Worm (Caenorhabditis elegans) whole organism, L3 larva: ENCODE measurements around the gene C33F10.1.
A peak's percentile ranks its signal among the peaks of the same experiment; 100 is the strongest.
"Not testable (repeated sequence)": the region's sequence is repeated elsewhere in the genome, so short reads cannot be mapped to it uniquely, and the experiment has no call there.

Experiments
- R02D3.7 ChIP-seq: fragments of 150-350 bp; optimal IDR thresholded peaks from 2 replicates; lab custom pipeline; 2014; ENCODE audit warnings: missing biosample characterization, missing genetic modification characterization
- ZK546.5 ChIP-seq: sonication (generic microtip); optimal IDR thresholded peaks from 2 replicates; lab custom pipeline; 2017; ENCODE audit warnings: missing biosample characterization, missing genetic modification characterization
- aly-2 ChIP-seq: fragments of 150-350 bp; optimal IDR thresholded peaks from 2 replicates; lab custom pipeline; 2014; ENCODE audit warnings: missing biosample characterization, missing genetic modification characterization
- ceh-28 ChIP-seq: fragments of 150-350 bp; optimal IDR thresholded peaks from 2 replicates; lab custom pipeline; 2014; ENCODE audit warnings: missing biosample characterization, missing genetic modification reagents, missing genetic modification characterization
- ceh-82 ChIP-seq: fragments of 150-350 bp; optimal IDR thresholded peaks from 2 replicates; lab custom pipeline; 2014; ENCODE audit warnings: missing biosample characterization, missing genetic modification characterization
- daf-12 ChIP-seq: fragments of 150-350 bp; optimal IDR thresholded peaks from 2 replicates; lab custom pipeline; 2014; ENCODE audit warnings: missing biosample characterization, missing genetic modification reagents, missing genetic modification characterization
- elt-1 ChIP-seq: fragments of 150-350 bp; optimal IDR thresholded peaks from 2 replicates; lab custom pipeline; 2014; ENCODE audit warnings: missing biosample characterization, missing genetic modification characterization
- elt-3 ChIP-seq, 3 experiments: fragments of 150-350 bp in 1 of 3; sonication (generic microtip) in 2 of 3; optimal IDR thresholded peaks; 2 replicates in 2 of 3; 4 replicates in 1 of 3; lab custom pipeline; 2014 to 2017; ENCODE audit warnings: missing biosample characterization in 3 of 3, missing genetic modification characterization in 3 of 3
- lin-15B ChIP-seq: fragments of 150-350 bp; optimal IDR thresholded peaks from 2 replicates; lab custom pipeline; 2014; ENCODE audit warnings: missing biosample characterization, missing genetic modification characterization
- lin-39 ChIP-seq: fragments of 150-350 bp; optimal IDR thresholded peaks from 2 replicates; lab custom pipeline; 2018; ENCODE audit warnings: missing biosample characterization, missing genetic modification reagents, missing genetic modification characterization
- mdl-1 ChIP-seq: fragments of 150-350 bp; optimal IDR thresholded peaks from 2 replicates; lab custom pipeline; 2014; ENCODE audit warnings: missing biosample characterization, missing genetic modification characterization
- nfya-1 ChIP-seq: sonication (generic microtip); optimal IDR thresholded peaks from 2 replicates; lab custom pipeline; 2017; ENCODE audit warnings: missing genetic modification characterization, mild to moderate bottlenecking, missing compliant biosample characterization, antibody characterized with exemption, moderate library complexity; ENCODE audit not compliant: insufficient read depth
- nhr-11 ChIP-seq: fragments of 150-350 bp; optimal IDR thresholded peaks from 2 replicates; lab custom pipeline; 2014; ENCODE audit warnings: missing biosample characterization, missing genetic modification characterization
- nhr-12 ChIP-seq: fragments of 150-350 bp; optimal IDR thresholded peaks from 2 replicates; lab custom pipeline; 2014; ENCODE audit warnings: missing biosample characterization, missing genetic modification characterization
- nhr-23 ChIP-seq: fragments of 150-350 bp; optimal IDR thresholded peaks from 2 replicates; lab custom pipeline; 2014; ENCODE audit warnings: missing biosample characterization, missing genetic modification reagents, missing genetic modification characterization
- nhr-237 ChIP-seq: fragments of 150-350 bp; optimal IDR thresholded peaks from 2 replicates; lab custom pipeline; 2014; ENCODE audit warnings: missing biosample characterization, missing genetic modification characterization
- nhr-25 ChIP-seq: sonication (generic microtip); optimal IDR thresholded peaks from 2 replicates; lab custom pipeline; 2017; ENCODE audit warnings: missing biosample characterization, missing genetic modification characterization
- nhr-43 ChIP-seq: sonication (generic microtip); optimal IDR thresholded peaks from 2 replicates; lab custom pipeline; 2016; ENCODE audit warnings: mild to moderate bottlenecking, missing genetic modification characterization, missing compliant biosample characterization; ENCODE audit not compliant: poor library complexity, severe bottlenecking
- nhr-76 ChIP-seq: fragments of 150-350 bp; sonication (generic microtip); optimal IDR thresholded peaks from 5 replicates; lab custom pipeline; 2014; ENCODE audit warnings: missing biosample characterization, missing genetic modification characterization
- sea-2 ChIP-seq: fragments of 150-350 bp; sonication (generic microtip); optimal IDR thresholded peaks from 4 replicates; lab custom pipeline; 2014; ENCODE audit warnings: missing biosample characterization, missing genetic modification reagents, missing genetic modification characterization
- skn-1 ChIP-seq: fragments of 150-350 bp; optimal IDR thresholded peaks from 2 replicates; lab custom pipeline; 2014; ENCODE audit warnings: missing biosample characterization, missing genetic modification characterization
- snpc-4 ChIP-seq: fragments of 150-350 bp; optimal IDR thresholded peaks from 2 replicates; lab custom pipeline; 2014; ENCODE audit warnings: missing biosample characterization, missing genetic modification characterization
- tbx-2 ChIP-seq: sonication (generic microtip); optimal IDR thresholded peaks from 2 replicates; lab custom pipeline; 2016; ENCODE audit warnings: mild to moderate bottlenecking, missing genetic modification characterization, missing compliant biosample characterization
- unc-62 ChIP-seq: fragments of 150-350 bp; sonication (generic microtip); optimal IDR thresholded peaks from 4 replicates; lab custom pipeline; 2014; ENCODE audit warnings: missing biosample characterization, missing genetic modification reagents, missing genetic modification characterization
- ztf-4 ChIP-seq: fragments of 150-350 bp; optimal IDR thresholded peaks from 2 replicates; lab custom pipeline; 2014; ENCODE audit warnings: missing biosample characterization, missing genetic modification characterization

The C33F10.1 gene

DNA sequence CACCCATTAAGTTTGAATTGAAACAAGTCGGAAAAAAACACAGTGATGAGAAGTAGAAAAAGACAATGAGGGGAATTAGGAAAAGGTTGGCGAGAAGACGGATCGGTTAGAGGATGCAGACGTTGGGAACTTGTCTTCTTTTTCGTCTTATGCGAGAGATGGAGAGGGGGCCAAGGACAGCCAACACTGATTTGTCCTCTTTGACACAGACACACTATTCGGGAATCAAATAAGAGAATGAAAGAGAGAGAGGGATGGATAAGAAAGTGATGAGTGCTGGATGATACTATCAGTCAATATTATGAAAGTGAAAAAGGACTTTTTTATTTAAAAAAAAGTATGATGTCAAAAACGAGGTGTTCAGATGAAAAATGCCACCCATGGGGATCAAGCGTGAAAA is 13.1 kb upstream of the C33F10.1 start, which contains the start of gene lact-5:
TSS of gene lact-5 (minus strand) at position 1 of the 400 bp plus-strand sequence.
- no peak for TF ChIP-seq aly-2 (tag; lab: Kevin White, UChicago)
- peak; percentile 16 for TF ChIP-seq nhr-43 (tag; lab: Kevin White, UChicago)
- peak; percentile 66 for TF ChIP-seq nhr-23 (tag; lab: Kevin White, UChicago)
- TF ChIP-seq elt-3 (tag; optimal IDR thresholded peaks at IDR 0.05; lab: Kevin White, UChicago) = peak in 1 of 3 experiments; percentile 10
- TF ChIP-seq nhr-25 = peak; percentile 43

ce11 chrII:4822610-4823009 is 12.2 kb upstream of the C33F10.1 start:
- no peak for TF ChIP-seq aly-2 (tag; lab: Kevin White, UChicago)
- no peak for TF ChIP-seq mdl-1
- TF ChIP-seq lin-15B (tag; lab: Kevin White, UChicago) = no peak
- TF ChIP-seq tbx-2 = no peak
- no peak for TF ChIP-seq elt-3 (tag; optimal IDR thresholded peaks at IDR 0.05; lab: Kevin White, UChicago)

DNA sequence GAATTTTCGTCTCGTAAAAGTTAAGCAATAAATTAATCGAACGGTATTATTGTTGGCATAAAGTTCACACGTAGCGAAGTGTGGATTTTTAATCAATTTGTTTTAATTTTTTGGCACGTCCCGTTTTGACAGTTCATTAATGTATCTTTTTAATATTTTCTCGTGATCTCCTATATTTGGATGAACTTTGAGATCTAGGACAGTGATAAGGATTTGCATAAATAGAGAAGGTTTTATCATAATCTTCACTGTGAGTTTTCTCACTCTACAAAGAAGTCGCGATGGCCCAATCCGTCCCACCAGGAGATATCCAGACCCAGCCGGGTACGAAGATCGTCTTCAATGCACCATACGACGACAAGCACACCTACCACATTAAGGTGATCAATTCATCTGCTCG is 9.7 kb upstream of the C33F10.1 start, which contains the start of the genes C33F10.8 and msp-40:
TSS of gene C33F10.8 (minus strand) at position 101 of the 400 bp plus-strand sequence.
TSS of gene msp-40 (plus strand) at position 282 of the 400 bp plus-strand sequence.
- not testable (repeated sequence) for TF ChIP-seq nhr-76 (tag; lab: Kevin White, UChicago); elt-1 (tag; lab: Kevin White, UChicago); unc-62 (GFP tag; lab: Kevin White, UChicago)
- TF ChIP-seq, all 47 proteins: peak for 0; not testable (repeated sequence) for 47

ce11 chrII:4827734-4828609 is 6.9 kb upstream of the C33F10.1 start, which contains the start of the genes fbxb-88 and tbck-1:
Gene fbxb-88 (minus strand): TSS chrII:4827884.
Gene tbck-1 (plus strand): TSS chrII:4828559.
- peak; percentile 40 for TF ChIP-seq lin-15B (tag; lab: Kevin White, UChicago)
- TF ChIP-seq nhr-12 (tag; lab: Kevin White, UChicago) = no peak
- TF ChIP-seq nfya-1 (tag; lab: Kevin White, UChicago) = peak; percentile 63
- no peak for TF ChIP-seq nhr-11
- TF ChIP-seq nhr-23 (tag; lab: Kevin White, UChicago) = no peak
- TF ChIP-seq R02D3.7 (tag; lab: Kevin White, UChicago) = no peak
- TF ChIP-seq daf-12 (tag; lab: Kevin White, UChicago) = no peak
- peak; percentile 5 for TF ChIP-seq ceh-28 (tag; lab: Kevin White, UChicago)

DNA sequence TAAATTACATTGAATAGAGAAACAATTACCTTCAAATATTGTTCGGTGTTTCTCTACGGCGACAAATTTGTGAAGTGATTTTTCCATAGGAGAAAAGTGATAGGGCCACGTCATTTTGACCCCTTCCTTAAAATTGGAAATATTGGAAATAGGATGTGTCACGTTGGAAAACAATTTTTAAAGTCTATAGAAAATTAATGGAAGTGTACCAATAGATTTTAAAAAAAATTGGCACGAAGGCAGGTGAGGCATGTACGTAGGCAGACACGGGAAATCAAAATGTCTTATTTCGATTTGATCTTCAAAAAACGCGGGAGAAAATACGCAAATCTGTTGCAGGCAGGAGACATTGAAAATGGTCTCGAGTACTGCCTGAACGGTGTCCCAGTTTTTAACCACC is 2.8 kb downstream of the C33F10.1 start, which contains the start of gene C33F10.12:
TSS of gene C33F10.12 (minus strand) at position 101 of the 400 bp plus-strand sequence.
- TF ChIP-seq ZK546.5 (tag; lab: Kevin White, UChicago) (no peak), ceh-28 (tag; lab: Kevin White, UChicago) (no peak), nhr-11 (no peak), snpc-4 (tag; lab: Kevin White, UChicago) (no peak), aly-2 (tag; lab: Kevin White, UChicago) (no peak), lin-39 (tag; lab: Kevin White, UChicago) (no peak), nhr-43 (tag; lab: Kevin White, UChicago) (no peak), ztf-4 (no peak), nhr-25 (no peak)

- not testable (repeated sequence) for TF ChIP-seq sea-2 (GFP tag; lab: Kevin White, UChicago); daf-12 (tag; lab: Kevin White, UChicago); nhr-25
Observed at ce11 chrII:4842143-4842658, 7.4 kb downstream of the C33F10.1 start, which contains the start of the genes T23B7.2 and nspd-4. Gene T23B7.2 (minus strand): TSS chrII:4842243. Gene nspd-4 (plus strand): TSS chrII:4842608.

DNA sequence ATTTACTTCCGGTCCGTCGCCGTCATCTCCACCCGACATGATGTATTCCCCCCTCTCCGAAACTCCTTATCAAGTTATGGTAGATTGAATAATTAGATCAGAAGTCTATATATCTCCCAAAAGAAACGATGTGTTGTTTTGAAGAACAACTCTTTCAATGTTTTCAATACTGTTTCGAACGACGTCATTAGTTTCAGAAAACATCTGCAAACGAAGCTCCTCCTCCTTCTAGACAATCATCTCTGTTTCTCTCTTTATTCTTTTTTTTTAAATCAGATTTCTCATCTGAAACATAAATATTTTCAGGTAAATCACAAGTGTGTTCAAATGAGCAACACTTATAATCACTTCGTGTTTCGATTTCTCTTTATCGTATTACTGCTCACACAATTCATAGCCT is 15.1 kb downstream of the C33F10.1 start, which contains the start of gene T23B7.3:
TSS of gene T23B7.3 (plus strand) at position 301 of the 400 bp plus-strand sequence.
- TF ChIP-seq R02D3.7 (tag; lab: Kevin White, UChicago) (no peak), skn-1 (tag; lab: Kevin White, UChicago) (no peak), nhr-76 (tag; lab: Kevin White, UChicago) (no peak), nhr-237 (tag; lab: Kevin White, UChicago) (no peak), ceh-82 (tag; lab: Kevin White, UChicago) (no peak)
